Worm (Caenorhabditis elegans) whole organism, L4/young adult: Measurements from ENCODE around the gene fos-1.
"Not testable (repeated sequence)": the region's sequence is repeated elsewhere in the genome, so short reads cannot be mapped to it uniquely, and the experiment has no call there.

Experiments used
- dao-5 ChIP-seq: sonication (generic microtip); optimal IDR thresholded peaks from 2 replicates; lab custom pipeline; 2016; ENCODE audit warnings: missing genotype, missing genetic modification characterization, moderate library complexity, missing compliant biosample characterization
- him-1 ChIP-seq: sonication (generic microtip); optimal IDR thresholded peaks from 2 replicates; lab custom pipeline; 2016; ENCODE audit warnings: missing genotype, missing genetic modification reagents, missing genetic modification characterization, missing compliant biosample characterization

ce11 chrV:6038405-6039151 is 35.2 kb downstream of the fos-1 start, which contains the start of gene F29G9.1:
- not testable (repeated sequence) for TF ChIP-seq him-1; dao-5 (tag; lab: Kevin White, UChicago)
